Fruit fly (Drosophila melanogaster) whole organism, embryonic: ENCODE measurements around the gene CG11367.
A peak's percentile ranks its signal among the peaks of the same experiment; 100 is the strongest.

Experiments
- ATbp ChIP-seq: fragments of 200-800 bp; sonication (Bioruptor generic); optimal IDR thresholded peaks from 2 replicates; lab custom pipeline; 2017; ENCODE audit warnings: missing biosample characterization, mild to moderate bottlenecking, missing genetic modification characterization, missing genetic modification reagents
- Bgb ChIP-seq: fragments of 200-800 bp; sonication (Bioruptor generic); IDR thresholded peaks from 2 replicates; pipeline ENCODE4 v1.3.6; 2022; ENCODE audit warnings: missing biosample characterization, missing genetic modification characterization; ENCODE audit not compliant: partially characterized antibody
- CG12104 ChIP-seq: fragments of 200-800 bp; sonication (Bioruptor generic); optimal IDR thresholded peaks from 3 replicates; lab custom pipeline; 2016; ENCODE audit warnings: missing biosample characterization, missing genetic modification characterization
- CG12219 ChIP-seq: fragments of 200-800 bp; sonication (Bioruptor generic); optimal IDR thresholded peaks from 3 replicates; lab custom pipeline; 2018; ENCODE audit warnings: missing biosample characterization, mild to moderate bottlenecking, missing genetic modification characterization
- CG12769 ChIP-seq: fragments of 200-800 bp; sonication (Bioruptor generic); optimal IDR thresholded peaks from 2 replicates; lab custom pipeline; 2019; ENCODE audit warnings: missing biosample characterization, mild to moderate bottlenecking, missing genetic modification characterization, moderate library complexity
- CG13287 ChIP-seq: fragments of 200-800 bp; sonication (Bioruptor generic); IDR thresholded peaks from 2 replicates; pipeline ENCODE4 v1.3.6; 2022; ENCODE audit warnings: missing biosample characterization, missing genetic modification characterization; ENCODE audit not compliant: partially characterized antibody
- CG15479 ChIP-seq: fragments of 200-800 bp; sonication (Bioruptor generic); optimal IDR thresholded peaks from 3 replicates; lab custom pipeline; 2019; ENCODE audit warnings: missing biosample characterization, mild to moderate bottlenecking, missing genetic modification characterization, moderate library complexity
- CG17829 ChIP-seq: fragments of 200-800 bp; optimal IDR thresholded peaks from 2 replicates; lab custom pipeline; 2019; ENCODE audit warnings: missing biosample characterization, mild to moderate bottlenecking, missing genetic modification characterization, moderate library complexity
- CG1792 ChIP-seq: fragments of 200-800 bp; sonication (Bioruptor generic); optimal IDR thresholded peaks from 2 replicates; lab custom pipeline; 2016; ENCODE audit warnings: missing biosample characterization, missing genetic modification characterization
- CG2116 ChIP-seq: fragments of 200-800 bp; sonication (Bioruptor generic); optimal IDR thresholded peaks from 3 replicates; lab custom pipeline; 2018; ENCODE audit warnings: missing biosample characterization, mild to moderate bottlenecking, missing genetic modification characterization
- CG2129 ChIP-seq: fragments of 200-800 bp; sonication (Bioruptor generic); IDR thresholded peaks from 2 replicates; pipeline ENCODE4 v1.3.6; 2022; ENCODE audit warnings: missing biosample characterization, missing genetic modification characterization; ENCODE audit not compliant: partially characterized antibody
- CG30403 ChIP-seq: fragments of 200-800 bp; sonication (Bioruptor generic); optimal IDR thresholded peaks from 3 replicates; lab custom pipeline; 2016; ENCODE audit warnings: missing biosample characterization, missing genetic modification characterization
- CG30431 ChIP-seq: fragments of 200-800 bp; sonication (Bioruptor generic); optimal IDR thresholded peaks from 2 replicates; lab custom pipeline; 2017; ENCODE audit warnings: missing biosample characterization, missing genetic modification characterization
- CG31388 ChIP-seq: fragments of 200-800 bp; sonication (Bioruptor generic); optimal IDR thresholded peaks from 2 replicates; lab custom pipeline; 2016; ENCODE audit warnings: missing biosample characterization, missing genetic modification characterization
- CG31441 ChIP-seq: fragments of 200-800 bp; sonication (Bioruptor generic); IDR thresholded peaks from 2 replicates; pipeline ENCODE4 v1.3.6; 2022; ENCODE audit warnings: missing biosample characterization, missing genetic modification characterization
- CG32772 ChIP-seq: fragments of 200-800 bp; sonication (Bioruptor generic); IDR thresholded peaks from 2 replicates; pipeline ENCODE4 v1.3.6; 2022; ENCODE audit warnings: missing biosample characterization, missing genetic modification characterization
- CG3847 ChIP-seq: fragments of 200-800 bp; sonication (Bioruptor generic); IDR thresholded peaks from 2 replicates; pipeline ENCODE4 v1.3.6; 2022; ENCODE audit warnings: missing biosample characterization, missing genetic modification characterization
- CG4328 ChIP-seq: fragments of 200-800 bp; sonication (Bioruptor generic); optimal IDR thresholded peaks from 3 replicates; lab custom pipeline; 2017; ENCODE audit warnings: missing biosample characterization, missing genetic modification reagents, missing genetic modification characterization
- CG4360 ChIP-seq: fragments of 200-800 bp; sonication (Bioruptor generic); IDR thresholded peaks from 2 replicates; pipeline ENCODE4 v1.3.6; 2022; ENCODE audit warnings: missing biosample characterization, missing genetic modification characterization
- CG4617 ChIP-seq: fragments of 200-800 bp; sonication (Bioruptor generic); optimal IDR thresholded peaks from 3 replicates; lab custom pipeline; 2016; ENCODE audit warnings: missing biosample characterization, missing genetic modification characterization, borderline replicate concordance
- CG4854 ChIP-seq: fragments of 200-800 bp; sonication (Bioruptor generic); optimal IDR thresholded peaks from 2 replicates; lab custom pipeline; 2016; ENCODE audit warnings: missing biosample characterization, missing genetic modification characterization, inconsistent platforms
- CG6254 ChIP-seq: fragments of 200-800 bp; sonication (Bioruptor generic); optimal IDR thresholded peaks from 3 replicates; lab custom pipeline; 2017; ENCODE audit warnings: mild to moderate bottlenecking, missing biosample characterization, missing genetic modification reagents, missing genetic modification characterization
- CG7963 ChIP-seq: fragments of 200-800 bp; sonication (Bioruptor generic); IDR thresholded peaks from 3 replicates; pipeline ENCODE4 v1.3.6; 2022; ENCODE audit warnings: missing biosample characterization, missing genetic modification characterization; ENCODE audit not compliant: partially characterized antibody
- CG8290 ChIP-seq, 3 experiments: fragments of 200-800 bp; sonication (Bioruptor generic); optimal IDR thresholded peaks; 2 replicates each; lab custom pipeline; 2016 to 2019; ENCODE audit warnings: missing biosample characterization in 3 of 3, missing genetic modification characterization in 3 of 3, mild to moderate bottlenecking in 2 of 3, moderate library complexity in 1 of 3
- Dbx ChIP-seq: fragments of 200-800 bp; sonication (Bioruptor generic); IDR thresholded peaks from 3 replicates; pipeline ENCODE4 v1.3.6; 2022; ENCODE audit warnings: missing biosample characterization, missing genetic modification characterization
- Fer1 ChIP-seq: fragments of 200-800 bp; sonication (Bioruptor generic); optimal IDR thresholded peaks from 2 replicates; lab custom pipeline; 2017; ENCODE audit warnings: missing biosample characterization, mild to moderate bottlenecking, missing genetic modification characterization
- HLHmδ ChIP-seq: fragments of 200-800 bp; sonication (Bioruptor generic); optimal IDR thresholded peaks from 2 replicates; lab custom pipeline; 2018; ENCODE audit warnings: missing biosample characterization, mild to moderate bottlenecking, missing genetic modification characterization, moderate library complexity
- MESR4 ChIP-seq: fragments of 200-800 bp; sonication (Bioruptor generic); optimal IDR thresholded peaks from 2 replicates; lab custom pipeline; 2018; ENCODE audit warnings: missing biosample characterization, mild to moderate bottlenecking, missing genetic modification characterization, moderate library complexity
- Nf-YB ChIP-seq: fragments of 200-800 bp; sonication (Bioruptor generic); optimal IDR thresholded peaks from 3 replicates; lab custom pipeline; 2019; ENCODE audit warnings: missing biosample characterization, mild to moderate bottlenecking, missing genetic modification characterization, moderate library complexity
- Poxn ChIP-seq: fragments of 200-800 bp; sonication (Bioruptor generic); IDR thresholded peaks from 2 replicates; pipeline ENCODE4 v1.3.6; 2022; ENCODE audit warnings: missing biosample characterization, missing genetic modification characterization
- YL-1 ChIP-seq: fragments of 200-800 bp; sonication (Bioruptor generic); optimal IDR thresholded peaks from 3 replicates; lab custom pipeline; 2017; ENCODE audit warnings: missing biosample characterization, mild to moderate bottlenecking, missing genetic modification characterization
- bowl ChIP-seq: fragments of 200-800 bp; sonication (Bioruptor generic); IDR thresholded peaks from 2 replicates; pipeline ENCODE4 v1.3.6; 2022; ENCODE audit warnings: missing biosample characterization, missing genetic modification characterization
- br ChIP-seq: fragments of >200 bp; optimal IDR thresholded peaks from 2 replicates; lab custom pipeline; 2017
- chn ChIP-seq: fragments of 200-800 bp; sonication (Bioruptor generic); optimal IDR thresholded peaks from 2 replicates; lab custom pipeline; 2016; ENCODE audit warnings: missing biosample characterization, missing genetic modification characterization
- crp ChIP-seq, 2 experiments: fragments of 200-800 bp; sonication (Bioruptor generic); optimal IDR thresholded peaks; 2 replicates in 1 of 2; 3 replicates in 1 of 2; lab custom pipeline; 2017; ENCODE audit warnings: missing biosample characterization in 2 of 2, missing genetic modification characterization in 2 of 2, mild to moderate bottlenecking in 1 of 2, moderate library complexity in 1 of 2
- cwo ChIP-seq: fragments of 200-800 bp; sonication (Bioruptor generic); optimal IDR thresholded peaks from 3 replicates; lab custom pipeline; 2017; ENCODE audit warnings: missing biosample characterization, missing genetic modification characterization, mild to moderate bottlenecking, moderate library complexity, missing genetic modification reagents
- dati ChIP-seq: fragments of 200-800 bp; sonication (Bioruptor generic); IDR thresholded peaks from 2 replicates; pipeline ENCODE4 v1.3.6; 2022; ENCODE audit warnings: missing biosample characterization, missing genetic modification characterization
- eve ChIP-seq, 2 experiments: fragments of >200 bp; optimal IDR thresholded peaks; 2 replicates each; lab custom pipeline; 2017; ENCODE audit warnings: missing biosample characterization in 2 of 2, missing genetic modification characterization in 2 of 2
- gce ChIP-seq: fragments of 200-800 bp; sonication (Bioruptor generic); IDR thresholded peaks from 3 replicates; pipeline ENCODE4 v1.3.6; 2022; ENCODE audit warnings: missing biosample characterization, missing genetic modification characterization
- kni ChIP-seq: fragments of 200-800 bp; sonication (Bioruptor generic); optimal IDR thresholded peaks from 3 replicates; lab custom pipeline; 2017; ENCODE audit warnings: mild to moderate bottlenecking, missing biosample characterization, missing genetic modification reagents, missing genetic modification characterization
- maf-S ChIP-seq: fragments of 200-800 bp; sonication (Bioruptor generic); optimal IDR thresholded peaks from 2 replicates; lab custom pipeline; 2016; ENCODE audit warnings: missing biosample characterization, missing genetic modification characterization
- nom ChIP-seq: fragments of 200-800 bp; sonication (Bioruptor generic); optimal IDR thresholded peaks from 2 replicates; lab custom pipeline; 2017; ENCODE audit warnings: missing biosample characterization, missing genetic modification characterization, mild to moderate bottlenecking, moderate library complexity, missing genetic modification reagents
- sim ChIP-seq: fragments of 200-800 bp; sonication (Bioruptor generic); IDR thresholded peaks from 2 replicates; pipeline ENCODE4 v1.3.6; 2022; ENCODE audit warnings: missing biosample characterization, missing genetic modification characterization
- sima ChIP-seq: fragments of 200-800 bp; sonication (Bioruptor generic); optimal IDR thresholded peaks from 2 replicates; lab custom pipeline; 2016; ENCODE audit warnings: missing biosample characterization, missing genetic modification characterization
- sisA ChIP-seq: fragments of 200-800 bp; sonication (Bioruptor generic); IDR thresholded peaks from 2 replicates; pipeline ENCODE4 v1.3.6; 2022; ENCODE audit warnings: missing biosample characterization, missing genetic modification characterization
- sug ChIP-seq: fragments of 200-800 bp; optimal IDR thresholded peaks from 2 replicates; lab custom pipeline; 2019; ENCODE audit warnings: missing biosample characterization, mild to moderate bottlenecking, missing genetic modification characterization, moderate library complexity
- ttk ChIP-seq: fragments of 200-800 bp; sonication (Bioruptor generic); IDR thresholded peaks from 2 replicates; pipeline ENCODE4 v2.1.2; 2022; ENCODE audit warnings: missing biosample characterization, missing genetic modification characterization
- unpg ChIP-seq: fragments of 200-800 bp; sonication (Bioruptor generic); optimal IDR thresholded peaks from 3 replicates; lab custom pipeline; 2018; ENCODE audit warnings: missing biosample characterization, mild to moderate bottlenecking, missing genetic modification characterization, moderate library complexity
- vfl ChIP-seq: fragments of 200-800 bp; sonication (Bioruptor generic); optimal IDR thresholded peaks from 2 replicates; lab custom pipeline; 2016; ENCODE audit warnings: missing biosample characterization, missing genetic modification characterization
- wdn ChIP-seq: fragments of 200-800 bp; sonication (Bioruptor generic); IDR thresholded peaks from 2 replicates; pipeline ENCODE4 v1.3.6; 2022; ENCODE audit warnings: missing biosample characterization, missing genetic modification characterization

The CG11367 gene

DNA sequence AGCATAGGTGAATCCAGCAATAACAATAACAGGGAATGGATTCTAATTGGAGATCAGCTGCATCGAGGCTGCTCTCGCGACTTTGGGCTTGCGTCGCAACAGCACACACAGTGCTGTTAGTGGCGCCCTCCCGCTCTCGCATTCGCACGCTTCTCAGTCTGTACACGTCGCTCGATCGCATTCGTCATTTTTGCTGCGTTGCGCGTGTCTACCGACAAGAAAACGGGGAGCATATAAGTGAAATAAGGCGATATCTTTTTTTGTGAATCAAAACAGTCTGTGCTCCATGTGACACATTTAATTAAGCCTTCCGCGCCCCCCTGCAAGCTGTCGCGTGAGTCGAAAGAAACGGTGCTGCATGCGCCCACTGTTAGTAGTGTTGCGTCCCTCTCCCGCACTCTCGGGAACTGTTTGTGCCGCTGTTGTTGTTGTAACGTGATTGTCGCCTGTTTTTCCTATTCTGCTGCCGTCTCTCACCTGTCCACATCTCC is 45.5 kb downstream of the CG11367 start (continued):
- TF ChIP-seq vfl (GFP tag; lab: Kevin White, UChicago) (no peak), CG30431 (no peak), cwo (peak; percentile 92), CG31441 (GFP tag; lab: Robert Waterston, UW) (no peak), Nf-YB (GFP tag; lab: Kevin White, UChicago) (peak; percentile 19), CG2129 (GFP tag; lab: Robert Waterston, UW) (no peak), unpg (GFP tag; lab: Kevin White, UChicago) (no peak), CG2116 (GFP tag; lab: Kevin White, UChicago) (no peak), eve (GFP tag; optimal IDR thresholded peaks at IDR 0.05; lab: Kevin White, UChicago) (no peak), sug (tag; lab: Kevin White, UChicago) (peak; percentile 88), CG13287 (GFP tag; lab: Robert Waterston, UW) (peak; percentile 19; the same call in 1 of the 2 replicates), CG31388 (GFP tag; lab: Kevin White, UChicago) (no peak), CG4328 (GFP tag; lab: Kevin White, UChicago) (no peak), Poxn (GFP tag; lab: Robert Waterston, UW) (no peak), HLHmδ (GFP tag; lab: Kevin White, UChicago) (peak; percentile 15), sima (no peak), sisA (GFP tag; lab: Robert Waterston, UW) (no peak), CG4360 (GFP tag; lab: Robert Waterston, UW) (peak; percentile 92), br (lab: Kevin White, UChicago) (no peak), Fer1 (GFP tag; lab: Kevin White, UChicago) (no peak), kni (GFP tag; lab: Kevin White, UChicago) (peak; percentile 73), YL-1 (GFP tag; lab: Kevin White, UChicago) (peak; percentile 51), CG4617 (peak; percentile 59), CG7963 (GFP tag; lab: Robert Waterston, UW) (0 out of 3 replicates have a peak, but pooled peaks have one; percentile 14), CG32772 (GFP tag; lab: Robert Waterston, UW) (no peak), CG3847 (no peak), MESR4 (GFP tag; lab: Kevin White, UChicago) (peak; percentile 42), CG4854 (GFP tag; lab: Kevin White, UChicago) (no peak), CG12219 (GFP tag; lab: Kevin White, UChicago) (no peak), CG12769 (tag; lab: Kevin White, UChicago) (peak; percentile 38), CG15479 (no peak), wdn (GFP tag; lab: Robert Waterston, UW) (no peak), Bgb (GFP tag; lab: Robert Waterston, UW) (0 out of 2 replicates have a peak, but pooled peaks have one; percentile 30), bowl (GFP tag; lab: Robert Waterston, UW) (no peak), gce (no peak), CG8290 (GFP tag; optimal IDR thresholded peaks at IDR 0.05; lab: Kevin White, UChicago) (no peak), CG8290 (tag; optimal IDR thresholded peaks at IDR 0.05; lab: Kevin White, UChicago) (peak in 1 of 2 experiments; percentile 22), CG17829 (tag; lab: Kevin White, UChicago) (peak; percentile 64), maf-S (GFP tag; lab: Kevin White, UChicago) (no peak), ttk (GFP tag; lab: Robert Waterston, UW) (no peak), Dbx (GFP tag; lab: Robert Waterston, UW) (no peak), CG12104 (no peak), CG1792 (GFP tag; lab: Kevin White, UChicago) (no peak), nom (GFP tag; lab: Kevin White, UChicago) (peak; percentile 44), CG6254 (GFP tag; lab: Kevin White, UChicago) (no peak), CG30403 (GFP tag; lab: Kevin White, UChicago) (no peak), sim (GFP tag; lab: Robert Waterston, UW) (no peak), dati (GFP tag; lab: Robert Waterston, UW) (no peak), crp (GFP tag; optimal IDR thresholded peaks at IDR 0.05; lab: Kevin White, UChicago) (peak in 1 of 2 experiments; percentile 39), chn (peak; percentile 2), ATbp (no peak)
